Worm (Caenorhabditis elegans): ENCODE measurements around the gene tbcb-1.

DNA sequence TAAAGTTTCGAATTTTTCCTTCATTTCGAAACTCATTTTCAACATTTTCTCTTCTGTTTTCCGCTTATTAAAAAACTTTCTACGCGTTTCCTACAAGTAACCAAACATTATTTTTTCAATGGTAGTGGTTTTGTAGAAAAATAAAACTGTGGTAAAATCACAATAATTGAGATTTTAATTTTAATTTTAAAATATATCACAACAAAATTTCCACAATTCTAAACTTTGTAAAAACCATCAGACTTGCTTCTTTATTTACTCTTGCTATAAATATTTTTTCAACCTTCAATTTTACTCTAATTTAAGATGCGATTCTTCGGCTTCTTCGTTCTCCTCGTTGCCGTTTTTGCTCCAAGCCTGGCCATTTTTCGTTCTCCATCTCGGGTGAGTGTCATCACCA is 4.0 kb upstream of the tbcb-1 start, which contains the start of gene F53F4.17:
- no peak for TF ChIP-seq dmd-9 (GFP tag; IDR thresholded peaks at IDR 0.05)
- TF ChIP-seq pqm-1 (tag; optimal IDR thresholded peaks at IDR 0.05) = no peak
- TF ChIP-seq ZK546.5 (tag; optimal IDR thresholded peaks at IDR 0.05) = no peak
- no peak for TF ChIP-seq duxl-1 (tag; optimal IDR thresholded peaks at IDR 0.05; ENCODE audit: poor library complexity)
- no peak for TF ChIP-seq mdl-1 (tag; optimal IDR thresholded peaks at IDR 0.05)
- TF ChIP-seq lin-15B (tag; optimal IDR thresholded peaks at IDR 0.05) = no peak
- TF ChIP-seq ces-1 (GFP tag; optimal IDR thresholded peaks at IDR 0.05) = no peak
- TF ChIP-seq zag-1 (tag; optimal IDR thresholded peaks at IDR 0.05) = no peak
- TF ChIP-seq unc-62 (GFP tag; optimal IDR thresholded peaks at IDR 0.05 in 1 of 2) = no peak
- no peak for TF ChIP-seq unc-62 (tag; optimal IDR thresholded peaks at IDR 0.05)
- no peak for TF ChIP-seq R02D3.7 (tag; optimal IDR thresholded peaks at IDR 0.05)
- TF ChIP-seq lin-13 (GFP tag; optimal IDR thresholded peaks at IDR 0.05) = no peak
